Fruit fly (Drosophila melanogaster): Measurements from ENCODE around the gene Arl1.

The Arl1 gene

dm6 chr3L:16001164-16001679 is 18.3 kb downstream of the Arl1 start:
- TF ChIP-seq CG4854 (GFP tag; optimal IDR thresholded peaks at IDR 0.05) (peak; percentile 62), fd3F (GFP tag; optimal IDR thresholded peaks at IDR 0.05) (peak; percentile 77), z (GFP tag; IDR thresholded peaks at IDR 0.05) (no peak), shn (GFP tag; optimal IDR thresholded peaks at IDR 0.05) (peak; percentile 77), Hsf (GFP tag; optimal IDR thresholded peaks at IDR 0.05) (peak; percentile 78), da (GFP tag; optimal IDR thresholded peaks at IDR 0.05) (peak; percentile 50), Camta (GFP tag; optimal IDR thresholded peaks at IDR 0.05) (peak; percentile 67), CG4424 (GFP tag; optimal IDR thresholded peaks at IDR 0.05) (peak; percentile 45), CG4282 (GFP tag; optimal IDR thresholded peaks at IDR 0.05) (peak; percentile 51), CG18764 (GFP tag; optimal IDR thresholded peaks at IDR 0.05) (peak; percentile 25), CG4328 (GFP tag; optimal IDR thresholded peaks at IDR 0.05) (peak; percentile 67), CG6254 (GFP tag; optimal IDR thresholded peaks at IDR 0.05) (no peak), Scr (GFP tag; IDR thresholded peaks at IDR 0.05; ENCODE audit: partially characterized antibody) (0 out of 2 replicates have a peak, but pooled peaks have one; percentile 34), CG13894 (tag; optimal IDR thresholded peaks at IDR 0.05) (peak; percentile 92), pb (GFP tag; optimal IDR thresholded peaks at IDR 0.05) (peak; percentile 60), slou (GFP tag; optimal IDR thresholded peaks at IDR 0.05) (peak; percentile 39), nmo (GFP tag; optimal IDR thresholded peaks at IDR 0.05) (peak; percentile 77), en (GFP tag; optimal IDR thresholded peaks at IDR 0.05) (peak; percentile 43), crp (GFP tag; optimal IDR thresholded peaks at IDR 0.05) (peak in 1 of 2 experiments; percentile 59), Adf1 (GFP tag; IDR thresholded peaks at IDR 0.05) (peak; percentile 60; the same call in 1 of the 2 replicates), Sry-δ (GFP tag; optimal IDR thresholded peaks at IDR 0.05) (peak; percentile 0), Atf6 (GFP tag; IDR thresholded peaks at IDR 0.05) (peak; percentile 92), YL-1 (GFP tag; optimal IDR thresholded peaks at IDR 0.05) (peak; percentile 27), unc-4 (GFP tag; IDR thresholded peaks at IDR 0.05; ENCODE audit: partially characterized antibody) (no peak), Gsc (GFP tag; IDR thresholded peaks at IDR 0.05) (no peak), CG7357 (GFP tag; IDR thresholded peaks at IDR 0.05) (0 out of 3 replicates have a peak, but pooled peaks have one; percentile 47), otp (GFP tag; IDR thresholded peaks at IDR 0.05) (no peak; the same call in 2 of the 3 replicates), dmrt11E (tag; optimal IDR thresholded peaks at IDR 0.05) (no peak), chm (GFP tag; IDR thresholded peaks at IDR 0.05) (peak; percentile 32; the same call in 1 of the 2 replicates), NC2β (GFP tag; optimal IDR thresholded peaks at IDR 0.05) (peak; percentile 54), ATbp (GFP tag; optimal IDR thresholded peaks at IDR 0.05) (no peak), CHES-1-like (GFP tag; optimal IDR thresholded peaks at IDR 0.05) (peak; percentile 87), Fer1 (GFP tag; optimal IDR thresholded peaks at IDR 0.05) (peak; percentile 93), B-H1 (GFP tag; IDR thresholded peaks at IDR 0.05) (peak; percentile 26; the same call in 2 of the 3 replicates), usp (GFP tag; optimal IDR thresholded peaks at IDR 0.05) (no peak), corto (GFP tag; optimal IDR thresholded peaks at IDR 0.05) (peak; percentile 25), vnd (GFP tag; IDR thresholded peaks at IDR 0.05; ENCODE audit: partially characterized antibody) (no peak), H15 (GFP tag; IDR thresholded peaks at IDR 0.05) (peak; percentile 43; the same call in 1 of the 3 replicates), E2f1 (GFP tag; IDR thresholded peaks at IDR 0.05) (peak; percentile 53), CG11696 (GFP tag; IDR thresholded peaks at IDR 0.05) (peak; percentile 91), CG2116 (GFP tag; optimal IDR thresholded peaks at IDR 0.05) (peak; percentile 22), az2 (GFP tag; optimal IDR thresholded peaks at IDR 0.05) (peak; percentile 60), bbx (GFP tag; IDR thresholded peaks at IDR 0.05; ENCODE audit: partially characterized antibody) (no peak), tgo (GFP tag; IDR thresholded peaks at IDR 0.05) (peak; percentile 70), CG1832 (GFP tag; optimal IDR thresholded peaks at IDR 0.05) (peak; percentile 59), abd-A (tag; optimal IDR thresholded peaks at IDR 0.05) (peak; percentile 94), pum (GFP tag; optimal IDR thresholded peaks at IDR 0.05) (peak; percentile 63), ci (GFP tag; IDR thresholded peaks at IDR 0.05) (no peak), CG6854 (GFP tag; optimal IDR thresholded peaks at IDR 0.05) (peak; percentile 69), Oli (tag; optimal IDR thresholded peaks at IDR 0.05) (peak; percentile 81)
